Fruit fly (Drosophila melanogaster): Measurements from ENCODE around the gene AOX2.

The AOX2 gene

DNA sequence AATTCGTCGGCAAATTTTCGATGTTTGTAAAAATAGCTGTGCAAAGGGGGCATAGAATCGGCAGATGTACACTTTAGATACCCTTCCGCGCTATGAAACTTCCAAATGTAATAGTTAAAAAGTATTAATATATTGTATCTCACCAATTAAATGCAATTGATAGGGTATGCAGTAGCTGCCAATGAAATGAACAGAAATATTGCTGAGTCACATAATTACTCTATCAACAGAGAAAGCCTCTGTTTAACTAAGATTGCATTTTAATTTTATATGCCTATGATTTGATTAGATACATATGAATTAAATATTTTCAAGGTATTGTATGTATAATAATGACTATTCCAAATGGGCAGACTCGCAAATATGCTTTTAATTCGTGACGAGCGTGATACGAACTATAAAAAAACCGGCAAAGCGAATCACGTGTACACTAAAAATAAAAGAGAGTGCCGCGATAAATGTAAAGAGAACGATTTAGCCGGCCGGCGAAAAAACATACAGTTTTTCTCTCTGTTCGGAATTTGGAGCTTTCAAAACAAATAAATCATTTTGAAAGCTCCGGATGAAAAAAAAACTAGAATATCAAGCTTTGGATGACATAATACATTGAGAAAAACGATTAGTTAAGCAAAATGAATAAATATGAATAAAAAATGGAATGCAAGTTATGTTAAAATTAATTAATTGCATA is 5.8 kb upstream of the AOX2 start, which contains the start of gene AOX3 (continued):
- peak; percentile 21 for TF ChIP-seq unpg (GFP tag; optimal IDR thresholded peaks at IDR 0.05)
- TF ChIP-seq CG6765 (GFP tag; optimal IDR thresholded peaks at IDR 0.05): peak; percentile 9
- peak; percentile 48 for TF ChIP-seq CG3995 (GFP tag; optimal IDR thresholded peaks at IDR 0.05)
- TF ChIP-seq lbe (GFP tag; optimal IDR thresholded peaks at IDR 0.05): peak; percentile 45
- no peak for TF ChIP-seq Hr78 (GFP tag; optimal IDR thresholded peaks at IDR 0.05)
- no peak for TF ChIP-seq CG16863 (GFP tag; optimal IDR thresholded peaks at IDR 0.05)
- peak; percentile 8 for TF ChIP-seq pho (GFP tag; optimal IDR thresholded peaks at IDR 0.05)
- no peak for TF ChIP-seq CG18011 (GFP tag; optimal IDR thresholded peaks at IDR 0.05)
- no peak for TF ChIP-seq Adf1 (GFP tag; IDR thresholded peaks at IDR 0.05)
- peak; percentile 5 to 42 for TF ChIP-seq Trl (optimal IDR thresholded peaks at IDR 0.05)
- TF ChIP-seq Trl (GFP tag; optimal IDR thresholded peaks at IDR 0.05): no peak
- peak; percentile 17 for TF ChIP-seq gem (tag; optimal IDR thresholded peaks at IDR 0.05)
- TF ChIP-seq klu (GFP tag; IDR thresholded peaks at IDR 0.05): no peak
- TF ChIP-seq nerfin-1 (tag; optimal IDR thresholded peaks at IDR 0.05): no peak
- peak; percentile 39 for TF ChIP-seq CG2678 (tag; optimal IDR thresholded peaks at IDR 0.05)
- no peak for TF ChIP-seq CG14860 (GFP tag; IDR thresholded peaks at IDR 0.05; ENCODE audit: partially characterized antibody)
- TF ChIP-seq sob (GFP tag; IDR thresholded peaks at IDR 0.05): peak; percentile 47; the same call in 1 of the 2 replicates
- TF ChIP-seq CoRest (tag; optimal IDR thresholded peaks at IDR 0.05): peak; percentile 35
- peak; percentile 33; the same call in 1 of the 2 replicates for TF ChIP-seq CG31224 (GFP tag; IDR thresholded peaks at IDR 0.05)
- TF ChIP-seq CG7839 (tag; optimal IDR thresholded peaks at IDR 0.05): peak; percentile 39
- TF ChIP-seq Bdp1 (GFP tag; optimal IDR thresholded peaks at IDR 0.05): no peak
- TF ChIP-seq rib (GFP tag; IDR thresholded peaks at IDR 0.05): 0 out of 2 replicates have a peak, but pooled peaks have one; percentile 21
- no peak for TF ChIP-seq slou (GFP tag; optimal IDR thresholded peaks at IDR 0.05)
- no peak for TF ChIP-seq CG7963 (GFP tag; IDR thresholded peaks at IDR 0.05; ENCODE audit: partially characterized antibody)
- TF ChIP-seq CG16815 (GFP tag; optimal IDR thresholded peaks at IDR 0.05): peak; percentile 30
- peak in 1 of 2 experiments; percentile 32 for TF ChIP-seq Hr51 (GFP tag; optimal IDR thresholded peaks at IDR 0.05)
- peak; percentile 8; the same call in 1 of the 2 replicates for TF ChIP-seq Taf1 (GFP tag; IDR thresholded peaks at IDR 0.05)
- peak; percentile 45 for TF ChIP-seq zf30C (GFP tag; optimal IDR thresholded peaks at IDR 0.05)
- TF ChIP-seq CG4820 (GFP tag; optimal IDR thresholded peaks at IDR 0.05): no peak
- TF ChIP-seq CG9817 (tag; optimal IDR thresholded peaks at IDR 0.05): peak; percentile 45
- TF ChIP-seq Usf (GFP tag; optimal IDR thresholded peaks at IDR 0.05): peak; percentile 76
- no peak for TF ChIP-seq Nf-YA (GFP tag; IDR thresholded peaks at IDR 0.05)
- TF ChIP-seq luna (GFP tag; optimal IDR thresholded peaks at IDR 0.05): no peak
- TF ChIP-seq CG9932 (GFP tag; IDR thresholded peaks at IDR 0.05): peak; percentile 61
- TF ChIP-seq CG12155 (GFP tag; optimal IDR thresholded peaks at IDR 0.05): peak; percentile 7
- no peak for TF ChIP-seq peb (GFP tag; IDR thresholded peaks at IDR 0.05)
- TF ChIP-seq CG12769 (tag; optimal IDR thresholded peaks at IDR 0.05): no peak
- TF ChIP-seq Dip3 (GFP tag; optimal IDR thresholded peaks at IDR 0.05): peak; percentile 52
- peak; percentile 52; the same call in 1 of the 2 replicates for TF ChIP-seq CG32532 (GFP tag; IDR thresholded peaks at IDR 0.05)
- 0 out of 2 replicates have a peak, but pooled peaks have one; percentile 8 for TF ChIP-seq CG31441 (GFP tag; IDR thresholded peaks at IDR 0.05)
- TF ChIP-seq chif (GFP tag; optimal IDR thresholded peaks at IDR 0.05): no peak
- peak; percentile 37; the same call in 1 of the 3 replicates for TF ChIP-seq dysf (GFP tag; IDR thresholded peaks at IDR 0.05)
- TF ChIP-seq pum (GFP tag; optimal IDR thresholded peaks at IDR 0.05): no peak
- peak; percentile 57 for TF ChIP-seq sens (GFP tag)
- TF ChIP-seq zfh2 (GFP tag; optimal IDR thresholded peaks at IDR 0.05): peak; percentile 63
- no peak for TF ChIP-seq NC2α (GFP tag; optimal IDR thresholded peaks at IDR 0.05)
- TF ChIP-seq D19A (tag; optimal IDR thresholded peaks at IDR 0.05): peak; percentile 86
- peak; percentile 38 for TF ChIP-seq D19B (GFP tag; optimal IDR thresholded peaks at IDR 0.05)
- peak; percentile 10; the same call in 1 of the 2 replicates for TF ChIP-seq Atf6 (GFP tag; IDR thresholded peaks at IDR 0.05)
- TF ChIP-seq HmgZ (tag; optimal IDR thresholded peaks at IDR 0.05): no peak

Data from whole organism, embryonic.